Worm (Caenorhabditis elegans) whole organism, mixed stage, embryonic: ENCODE results near the gene Y47D7A.13.

Experiments used
- bed-3 ChIP-seq: fragments of 200-800 bp; sonication (Bioruptor generic); optimal IDR thresholded peaks from 3 replicates; lab custom pipeline; 2018; ENCODE audit warnings: mild to moderate bottlenecking, missing genetic modification characterization, moderate library complexity, missing compliant biosample characterization
- blmp-1 ChIP-seq: fragments of 150-350 bp; optimal IDR thresholded peaks from 2 replicates; lab custom pipeline; 2014; ENCODE audit warnings: missing biosample characterization, missing genetic modification characterization
- ces-1 ChIP-seq: fragments of 150-350 bp; optimal IDR thresholded peaks from 2 replicates; lab custom pipeline; 2014; ENCODE audit warnings: missing biosample characterization, missing genetic modification reagents, missing genetic modification characterization
- ham-2 ChIP-seq: fragments of 200-800 bp; sonication (Bioruptor generic); optimal IDR thresholded peaks from 2 replicates; lab custom pipeline; 2018; ENCODE audit warnings: mild to moderate bottlenecking, missing genetic modification characterization, missing compliant biosample characterization
- mep-1 ChIP-seq: fragments of 150-350 bp; optimal IDR thresholded peaks from 2 replicates; lab custom pipeline; 2017; ENCODE audit warnings: missing biosample characterization, missing genetic modification reagents, missing genetic modification characterization, inconsistent platforms
- nhr-12 ChIP-seq: fragments of 150-350 bp; optimal IDR thresholded peaks from 2 replicates; lab custom pipeline; 2014; ENCODE audit warnings: missing biosample characterization, missing genetic modification characterization
- nhr-2 ChIP-seq: fragments of 150-350 bp; optimal IDR thresholded peaks from 2 replicates; lab custom pipeline; 2014; ENCODE audit warnings: missing biosample characterization, missing genetic modification characterization
- nhr-28 ChIP-seq: fragments of 150-350 bp; optimal IDR thresholded peaks from 2 replicates; lab custom pipeline; 2014; ENCODE audit warnings: missing biosample characterization, missing genetic modification characterization
- nhr-76 ChIP-seq: sonication (generic microtip); optimal IDR thresholded peaks from 2 replicates; lab custom pipeline; 2017; ENCODE audit warnings: missing biosample characterization, missing genetic modification characterization
- snpc-4 ChIP-seq: fragments of 150-350 bp; optimal IDR thresholded peaks from 2 replicates; lab custom pipeline; 2014; ENCODE audit warnings: missing biosample characterization, missing genetic modification characterization
- unc-39 ChIP-seq: fragments of 150-350 bp; optimal IDR thresholded peaks from 2 replicates; lab custom pipeline; 2014; ENCODE audit warnings: missing biosample characterization, missing genetic modification characterization

ce11 chrV:4411714-4412113 lies 24.0 kb downstream of the Y47D7A.13 start, which contains the start of gene Y47D7A.17:
- no peak for TF ChIP-seq nhr-76 (tag; lab: Kevin White, UChicago)
- TF ChIP-seq blmp-1 (tag; lab: Kevin White, UChicago), result no peak
- TF ChIP-seq ham-2, result no peak
- TF ChIP-seq bed-3, result no peak
- no peak for TF ChIP-seq unc-39 (tag; lab: Kevin White, UChicago)
- TF ChIP-seq nhr-2 (tag; lab: Kevin White, UChicago), result no peak
- TF ChIP-seq nhr-12 (tag; lab: Kevin White, UChicago), result no peak
- TF ChIP-seq snpc-4, result no peak
- TF ChIP-seq ces-1 (GFP tag; lab: Kevin White, UChicago), result no peak
- TF ChIP-seq mep-1 (tag; lab: Kevin White, UChicago), result no peak
- TF ChIP-seq nhr-28, result no peak
